Fruit fly (Drosophila melanogaster) whole organism, prepupa: Measurements from ENCODE around the gene CG9806.
A peak's percentile ranks its signal among the peaks of the same experiment; 100 is the strongest.

Source experiments
- Blimp-1 ChIP-seq: fragments of 200-800 bp; sonication (Bioruptor generic); optimal IDR thresholded peaks from 3 replicates; lab custom pipeline; 2017; ENCODE audit warnings: missing biosample characterization, missing genetic modification characterization, mild to moderate bottlenecking, moderate library complexity, missing genetic modification reagents
- CG10631 ChIP-seq: fragments of 200-800 bp; sonication (Bioruptor generic); optimal IDR thresholded peaks from 2 replicates; lab custom pipeline; 2016; ENCODE audit warnings: missing biosample characterization, missing genetic modification characterization
- CG10669 ChIP-seq: fragments of 200-800 bp; sonication (Bioruptor generic); optimal IDR thresholded peaks from 3 replicates; lab custom pipeline; 2018; ENCODE audit warnings: missing biosample characterization, mild to moderate bottlenecking, missing genetic modification characterization, moderate library complexity
- CG11294 ChIP-seq: fragments of 200-800 bp; sonication (Bioruptor generic); IDR thresholded peaks from 2 replicates; pipeline ENCODE4 v1.3.6; 2022; ENCODE audit warnings: missing biosample characterization, missing genetic modification characterization
- CG11762 ChIP-seq: fragments of 200-800 bp; sonication (Bioruptor generic); optimal IDR thresholded peaks from 3 replicates; lab custom pipeline; 2016; ENCODE audit warnings: missing biosample characterization, missing genetic modification characterization; ENCODE audit not compliant: insufficient read depth
- CG15336 ChIP-seq: fragments of 200-800 bp; sonication (Bioruptor generic); IDR thresholded peaks from 2 replicates; pipeline ENCODE4 v1.3.6; 2022; ENCODE audit warnings: missing biosample characterization, missing genetic modification characterization
- CG1621 ChIP-seq: fragments of 200-800 bp; sonication (Bioruptor generic); optimal IDR thresholded peaks from 3 replicates; lab custom pipeline; 2018; ENCODE audit warnings: missing biosample characterization, mild to moderate bottlenecking, missing genetic modification characterization
- CG16779 ChIP-seq: fragments of 200-800 bp; sonication (Bioruptor generic); optimal IDR thresholded peaks from 3 replicates; lab custom pipeline; 2017; ENCODE audit warnings: missing biosample characterization, mild to moderate bottlenecking, missing genetic modification characterization
- CG3032 ChIP-seq: fragments of 200-800 bp; optimal IDR thresholded peaks from 2 replicates; lab custom pipeline; 2019; ENCODE audit warnings: missing biosample characterization, mild to moderate bottlenecking, missing genetic modification characterization, moderate library complexity
- CG32006 ChIP-seq: fragments of 200-800 bp; sonication (Bioruptor generic); optimal IDR thresholded peaks from 3 replicates; lab custom pipeline; 2017; ENCODE audit warnings: missing biosample characterization, mild to moderate bottlenecking, missing genetic modification characterization
- CG34406 ChIP-seq: fragments of 200-800 bp; sonication (Bioruptor generic); optimal IDR thresholded peaks from 3 replicates; lab custom pipeline; 2016; ENCODE audit warnings: missing biosample characterization, missing genetic modification characterization
- CG3919 ChIP-seq: fragments of 200-800 bp; sonication (Bioruptor generic); optimal IDR thresholded peaks from 3 replicates; lab custom pipeline; 2016; ENCODE audit warnings: missing biosample characterization, missing genetic modification characterization
- CG4318 ChIP-seq: fragments of 200-800 bp; sonication (Bioruptor generic); optimal IDR thresholded peaks from 3 replicates; lab custom pipeline; 2017; ENCODE audit warnings: missing biosample characterization, mild to moderate bottlenecking, missing genetic modification characterization
- CG6163 ChIP-seq: fragments of 200-800 bp; sonication (Bioruptor generic); IDR thresholded peaks from 3 replicates; pipeline ENCODE4 v1.3.6; 2022; ENCODE audit warnings: missing biosample characterization, missing genetic modification characterization
- CG6276 ChIP-seq: fragments of 200-800 bp; sonication (Bioruptor generic); optimal IDR thresholded peaks from 2 replicates; lab custom pipeline; 2017; ENCODE audit warnings: missing biosample characterization, mild to moderate bottlenecking, missing genetic modification characterization
- CG6808 ChIP-seq: fragments of 200-800 bp; sonication (Bioruptor generic); optimal IDR thresholded peaks from 3 replicates; lab custom pipeline; 2017; ENCODE audit warnings: missing biosample characterization, missing genetic modification characterization, mild to moderate bottlenecking, moderate library complexity, missing genetic modification reagents
- CG6854 ChIP-seq: fragments of 200-800 bp; sonication (Bioruptor generic); optimal IDR thresholded peaks from 2 replicates; lab custom pipeline; 2017; ENCODE audit warnings: missing biosample characterization, mild to moderate bottlenecking, missing genetic modification characterization
- CG8119 ChIP-seq: fragments of 200-800 bp; sonication (Bioruptor generic); IDR thresholded peaks from 3 replicates; pipeline ENCODE4 v1.3.6; 2022; ENCODE audit warnings: missing biosample characterization, missing genetic modification characterization
- CG8319 ChIP-seq: fragments of 200-800 bp; sonication (Bioruptor generic); optimal IDR thresholded peaks from 3 replicates; lab custom pipeline; 2016; ENCODE audit warnings: missing biosample characterization, missing genetic modification characterization
- CG8632 ChIP-seq: fragments of 200-800 bp; sonication (Bioruptor generic); optimal IDR thresholded peaks from 3 replicates; lab custom pipeline; 2016; ENCODE audit warnings: missing biosample characterization, missing genetic modification characterization
- CG9139 ChIP-seq: fragments of 200-800 bp; sonication (Bioruptor generic); optimal IDR thresholded peaks from 3 replicates; lab custom pipeline; 2017; ENCODE audit warnings: missing biosample characterization, mild to moderate bottlenecking, missing genetic modification characterization
- Eip75B ChIP-seq: fragments of 200-800 bp; sonication (Bioruptor generic); optimal IDR thresholded peaks from 3 replicates; lab custom pipeline; 2016; ENCODE audit warnings: missing biosample characterization, missing genetic modification characterization
- Eip78C ChIP-seq: fragments of 200-800 bp; sonication (Bioruptor generic); peaks from one replicate; lab custom pipeline; 2016; ENCODE audit warnings: missing biosample characterization, missing genetic modification characterization
- Eip93F ChIP-seq: fragments of 200-800 bp; sonication (Bioruptor generic); optimal IDR thresholded peaks from 2 replicates; lab custom pipeline; 2016; ENCODE audit warnings: missing biosample characterization, mild to moderate bottlenecking, missing genetic modification characterization
- Ets21C ChIP-seq: fragments of 200-800 bp; sonication (Bioruptor generic); optimal IDR thresholded peaks from 3 replicates; lab custom pipeline; 2016; ENCODE audit warnings: missing biosample characterization, missing genetic modification characterization
- Ets96B ChIP-seq: fragments of 200-800 bp; optimal IDR thresholded peaks from 2 replicates; lab custom pipeline; 2019; ENCODE audit warnings: missing biosample characterization, mild to moderate bottlenecking, missing genetic modification characterization, moderate library complexity
- Gug ChIP-seq: fragments of 200-800 bp; sonication (Bioruptor generic); IDR thresholded peaks from 2 replicates; pipeline ENCODE4 v1.3.6; 2022; ENCODE audit warnings: missing biosample characterization, missing genetic modification characterization
- Hr38 ChIP-seq: sonication (Bioruptor generic); optimal IDR thresholded peaks from 2 replicates; lab custom pipeline; 2016; ENCODE audit warnings: missing biosample characterization, missing genetic modification characterization
- Hr39 ChIP-seq: fragments of 200-800 bp; sonication (Bioruptor generic); optimal IDR thresholded peaks from 2 replicates; lab custom pipeline; 2016; ENCODE audit warnings: missing biosample characterization, missing genetic modification characterization
- Hr4 ChIP-seq: fragments of 200-800 bp; sonication (Bioruptor generic); optimal IDR thresholded peaks from 3 replicates; lab custom pipeline; 2016; ENCODE audit warnings: missing biosample characterization, missing genetic modification characterization
- Lpt ChIP-seq: fragments of 200-800 bp; sonication (Bioruptor generic); optimal IDR thresholded peaks from 3 replicates; lab custom pipeline; 2016; ENCODE audit warnings: missing biosample characterization, missing genetic modification characterization
- Met ChIP-seq: fragments of 200-800 bp; sonication (Bioruptor generic); optimal IDR thresholded peaks from 3 replicates; lab custom pipeline; 2016; ENCODE audit warnings: missing biosample characterization, missing genetic modification characterization
- OdsH ChIP-seq: fragments of 200-800 bp; sonication (Bioruptor generic); optimal IDR thresholded peaks from 3 replicates; lab custom pipeline; 2016; ENCODE audit warnings: missing biosample characterization, missing genetic modification characterization
- Smox ChIP-seq: fragments of 200-800 bp; sonication (Bioruptor generic); optimal IDR thresholded peaks from 3 replicates; lab custom pipeline; 2016; ENCODE audit warnings: missing biosample characterization, missing genetic modification characterization
- Sox102F ChIP-seq: fragments of 200-800 bp; sonication (Bioruptor generic); optimal IDR thresholded peaks from 2 replicates; lab custom pipeline; 2016; ENCODE audit warnings: missing biosample characterization, mild to moderate bottlenecking, missing genetic modification characterization
- Sox14 ChIP-seq: fragments of 200-800 bp; sonication (Bioruptor generic); optimal IDR thresholded peaks from 3 replicates; lab custom pipeline; 2016; ENCODE audit warnings: missing biosample characterization, missing genetic modification characterization
- achi ChIP-seq: fragments of 200-800 bp; sonication (Bioruptor generic); optimal IDR thresholded peaks from 3 replicates; lab custom pipeline; 2016; ENCODE audit warnings: missing biosample characterization, missing genetic modification characterization
- acj6 ChIP-seq: fragments of 200-800 bp; sonication (Bioruptor generic); optimal IDR thresholded peaks from 3 replicates; lab custom pipeline; 2016; ENCODE audit warnings: missing biosample characterization, missing genetic modification characterization
- cyc ChIP-seq: fragments of 200-800 bp; sonication (Bioruptor generic); optimal IDR thresholded peaks from 3 replicates; lab custom pipeline; 2016; ENCODE audit warnings: missing biosample characterization, missing genetic modification characterization
- dac ChIP-seq: fragments of 200-800 bp; sonication (Bioruptor generic); optimal IDR thresholded peaks from 2 replicates; lab custom pipeline; 2017; ENCODE audit warnings: missing biosample characterization, mild to moderate bottlenecking, missing genetic modification characterization
- dsx ChIP-seq: fragments of 200-800 bp; optimal IDR thresholded peaks from 3 replicates; lab custom pipeline; 2019; ENCODE audit warnings: missing biosample characterization, mild to moderate bottlenecking, missing genetic modification characterization, moderate library complexity; ENCODE audit not compliant: poor library complexity, severe bottlenecking
- eg ChIP-seq: fragments of 200-800 bp; sonication (Bioruptor generic); IDR thresholded peaks from 3 replicates; pipeline ENCODE4 v1.3.6; 2022; ENCODE audit warnings: missing biosample characterization, missing genetic modification characterization
- esn ChIP-seq: fragments of 200-800 bp; sonication (Bioruptor generic); optimal IDR thresholded peaks from 2 replicates; lab custom pipeline; 2016; ENCODE audit warnings: missing biosample characterization, mild to moderate bottlenecking, missing genetic modification characterization, moderate library complexity
- fd59A ChIP-seq: fragments of 200-800 bp; sonication (Bioruptor generic); optimal IDR thresholded peaks from 2 replicates; lab custom pipeline; 2017; ENCODE audit warnings: missing biosample characterization, mild to moderate bottlenecking, missing genetic modification characterization, missing genetic modification reagents
- fkh ChIP-seq: fragments of 200-800 bp; sonication (Bioruptor generic); optimal IDR thresholded peaks from 3 replicates; lab custom pipeline; 2017; ENCODE audit warnings: missing biosample characterization, mild to moderate bottlenecking, missing genetic modification characterization, moderate library complexity
- lz ChIP-seq: fragments of 200-800 bp; sonication (Bioruptor generic); optimal IDR thresholded peaks from 3 replicates; lab custom pipeline; 2016; ENCODE audit warnings: missing biosample characterization, missing genetic modification characterization
- net ChIP-seq: fragments of 200-800 bp; sonication (Bioruptor generic); optimal IDR thresholded peaks from 3 replicates; lab custom pipeline; 2016; ENCODE audit warnings: missing biosample characterization, missing genetic modification characterization
- pdm3 ChIP-seq: fragments of 200-800 bp; sonication (Bioruptor generic); optimal IDR thresholded peaks from 3 replicates; lab custom pipeline; 2016; ENCODE audit warnings: missing biosample characterization, missing genetic modification characterization
- spab ChIP-seq: fragments of 200-800 bp; sonication (Bioruptor generic); optimal IDR thresholded peaks from 2 replicates; lab custom pipeline; 2017; ENCODE audit warnings: missing biosample characterization, mild to moderate bottlenecking, missing genetic modification characterization, missing genetic modification reagents
- ss ChIP-seq, 2 experiments: fragments of 200-800 bp; sonication (Bioruptor generic); optimal IDR thresholded peaks; 2 replicates in 1 of 2; 3 replicates in 1 of 2; lab custom pipeline; 2017 to 2018; ENCODE audit warnings: mild to moderate bottlenecking in 2 of 2, missing biosample characterization in 2 of 2, missing genetic modification characterization in 2 of 2, moderate library complexity in 1 of 2
- svp ChIP-seq: fragments of 200-800 bp; sonication (Bioruptor generic); peaks from one replicate; lab custom pipeline; 2016; ENCODE audit warnings: missing biosample characterization, missing genetic modification characterization
- vri ChIP-seq: fragments of 200-800 bp; sonication (Bioruptor generic); optimal IDR thresholded peaks from 3 replicates; lab custom pipeline; 2016; ENCODE audit warnings: missing biosample characterization, mild to moderate bottlenecking, missing genetic modification characterization

The CG9806 gene

dm6 chrX:10584461-10584860, 42.5 kb downstream of the CG9806 start:
- TF ChIP-seq acj6 (GFP tag; lab: Kevin White, UChicago) (peak; percentile 94), CG8632 (GFP tag; lab: Kevin White, UChicago) (peak; percentile 91), Hr39 (peak; percentile 96), Smox (GFP tag; lab: Kevin White, UChicago) (peak; percentile 96), eg (GFP tag; lab: Robert Waterston, UW) (peak; percentile 66), pdm3 (GFP tag; lab: Kevin White, UChicago) (peak; percentile 96), CG6276 (GFP tag; lab: Kevin White, UChicago) (no peak), CG16779 (tag; lab: Kevin White, UChicago) (peak; percentile 58), Eip75B (GFP tag; lab: Kevin White, UChicago) (peak; percentile 97), Gug (GFP tag; lab: Robert Waterston, UW) (peak; percentile 74), CG4318 (GFP tag; lab: Kevin White, UChicago) (no peak), CG11294 (peak; percentile 53; the same call in 1 of the 2 replicates), lz (GFP tag; lab: Kevin White, UChicago) (peak; percentile 97), Sox14 (GFP tag; lab: Kevin White, UChicago) (peak; percentile 95), fkh (GFP tag; lab: Kevin White, UChicago) (no peak), Ets21C (peak; percentile 93), svp (GFP tag; lab: Kevin White, UChicago) (peak; percentile 99), esn (peak; percentile 97), OdsH (GFP tag; lab: Kevin White, UChicago) (peak; percentile 94), CG34406 (GFP tag; lab: Kevin White, UChicago) (peak; percentile 92), CG6163 (GFP tag; lab: Robert Waterston, UW) (peak; percentile 95), Met (GFP tag; lab: Kevin White, UChicago) (peak; percentile 97), CG3919 (GFP tag; lab: Kevin White, UChicago) (peak; percentile 96), net (GFP tag; lab: Kevin White, UChicago) (peak; percentile 86), Ets96B (tag; lab: Kevin White, UChicago) (peak; percentile 93), CG6808 (peak; percentile 87), CG1621 (tag; lab: Kevin White, UChicago) (peak; percentile 92), Blimp-1 (GFP tag; lab: Kevin White, UChicago) (peak; percentile 86), CG10631 (GFP tag; lab: Kevin White, UChicago) (peak; percentile 95), dac (peak; percentile 36), vri (GFP tag; lab: Kevin White, UChicago) (peak; percentile 86), Hr4 (GFP tag; lab: Kevin White, UChicago) (peak; percentile 79), CG9139 (peak; percentile 80), CG6854 (GFP tag; lab: Kevin White, UChicago) (peak; percentile 75), Lpt (GFP tag; lab: Kevin White, UChicago) (peak; percentile 70), CG3032 (tag; lab: Kevin White, UChicago) (peak; percentile 96), CG32006 (peak; percentile 65), Eip93F (GFP tag; lab: Kevin White, UChicago) (peak; percentile 94), Sox102F (peak; percentile 97), CG8319 (GFP tag; lab: Kevin White, UChicago) (peak; percentile 88), CG15336 (GFP tag; lab: Robert Waterston, UW) (peak; percentile 55), CG8119 (GFP tag; lab: Robert Waterston, UW) (peak; percentile 58), ss (GFP tag; optimal IDR thresholded peaks at IDR 0.05; lab: Kevin White, UChicago) (peak; percentile 88 to 94), achi (peak; percentile 90), CG11762 (peak; percentile 86), Hr38 (GFP tag; lab: Kevin White, UChicago) (no peak), dsx (peak; percentile 97), fd59A (peak; percentile 92), cyc (GFP tag; lab: Kevin White, UChicago) (peak; percentile 97), CG10669 (GFP tag; lab: Kevin White, UChicago) (peak; percentile 95), Eip78C (GFP tag; lab: Kevin White, UChicago) (peak; percentile 99), spab (GFP tag; lab: Kevin White, UChicago) (peak; percentile 89)
